Fruit fly (Drosophila melanogaster) whole organism, prepupa: Measurements from ENCODE around the gene CG18081.

Experiments
- CG11294 ChIP-seq: fragments of 200-800 bp; sonication (Bioruptor generic); IDR thresholded peaks from 2 replicates; pipeline ENCODE4 v1.3.6; 2022; ENCODE audit warnings: missing biosample characterization, missing genetic modification characterization
- CG11762 ChIP-seq: fragments of 200-800 bp; sonication (Bioruptor generic); optimal IDR thresholded peaks from 3 replicates; lab custom pipeline; 2016; ENCODE audit warnings: missing biosample characterization, missing genetic modification characterization; ENCODE audit not compliant: insufficient read depth
- CG15336 ChIP-seq: fragments of 200-800 bp; sonication (Bioruptor generic); IDR thresholded peaks from 2 replicates; pipeline ENCODE4 v1.3.6; 2022; ENCODE audit warnings: missing biosample characterization, missing genetic modification characterization
- CG1621 ChIP-seq: fragments of 200-800 bp; sonication (Bioruptor generic); optimal IDR thresholded peaks from 3 replicates; lab custom pipeline; 2018; ENCODE audit warnings: missing biosample characterization, mild to moderate bottlenecking, missing genetic modification characterization
- CG16779 ChIP-seq: fragments of 200-800 bp; sonication (Bioruptor generic); optimal IDR thresholded peaks from 3 replicates; lab custom pipeline; 2017; ENCODE audit warnings: missing biosample characterization, mild to moderate bottlenecking, missing genetic modification characterization
- CG3032 ChIP-seq: fragments of 200-800 bp; optimal IDR thresholded peaks from 2 replicates; lab custom pipeline; 2019; ENCODE audit warnings: missing biosample characterization, mild to moderate bottlenecking, missing genetic modification characterization, moderate library complexity
- CG31627 ChIP-seq: fragments of 200-800 bp; sonication (Bioruptor generic); optimal IDR thresholded peaks from 3 replicates; lab custom pipeline; 2016; ENCODE audit warnings: missing biosample characterization, missing genetic modification characterization
- CG6276 ChIP-seq: fragments of 200-800 bp; sonication (Bioruptor generic); optimal IDR thresholded peaks from 2 replicates; lab custom pipeline; 2017; ENCODE audit warnings: missing biosample characterization, mild to moderate bottlenecking, missing genetic modification characterization
- CG6792 ChIP-seq: fragments of 200-800 bp; sonication (Bioruptor generic); optimal IDR thresholded peaks from 3 replicates; lab custom pipeline; 2016; ENCODE audit warnings: missing biosample characterization, missing genetic modification characterization
- CG6808 ChIP-seq: fragments of 200-800 bp; sonication (Bioruptor generic); optimal IDR thresholded peaks from 3 replicates; lab custom pipeline; 2017; ENCODE audit warnings: missing biosample characterization, missing genetic modification characterization, mild to moderate bottlenecking, moderate library complexity, missing genetic modification reagents
- CG6854 ChIP-seq: fragments of 200-800 bp; sonication (Bioruptor generic); optimal IDR thresholded peaks from 2 replicates; lab custom pipeline; 2017; ENCODE audit warnings: missing biosample characterization, mild to moderate bottlenecking, missing genetic modification characterization
- CG7368 ChIP-seq: fragments of 200-800 bp; sonication (Bioruptor generic); optimal IDR thresholded peaks from 3 replicates; lab custom pipeline; 2016; ENCODE audit warnings: missing biosample characterization, missing genetic modification characterization
- CG8119 ChIP-seq: fragments of 200-800 bp; sonication (Bioruptor generic); IDR thresholded peaks from 3 replicates; pipeline ENCODE4 v1.3.6; 2022; ENCODE audit warnings: missing biosample characterization, missing genetic modification characterization
- CG8319 ChIP-seq: fragments of 200-800 bp; sonication (Bioruptor generic); optimal IDR thresholded peaks from 3 replicates; lab custom pipeline; 2016; ENCODE audit warnings: missing biosample characterization, missing genetic modification characterization
- CG9139 ChIP-seq: fragments of 200-800 bp; sonication (Bioruptor generic); optimal IDR thresholded peaks from 3 replicates; lab custom pipeline; 2017; ENCODE audit warnings: missing biosample characterization, mild to moderate bottlenecking, missing genetic modification characterization
- Eip75B ChIP-seq: fragments of 200-800 bp; sonication (Bioruptor generic); optimal IDR thresholded peaks from 3 replicates; lab custom pipeline; 2016; ENCODE audit warnings: missing biosample characterization, missing genetic modification characterization
- Eip78C ChIP-seq: fragments of 200-800 bp; sonication (Bioruptor generic); peaks from one replicate; lab custom pipeline; 2016; ENCODE audit warnings: missing biosample characterization, missing genetic modification characterization
- Eip93F ChIP-seq: fragments of 200-800 bp; sonication (Bioruptor generic); optimal IDR thresholded peaks from 2 replicates; lab custom pipeline; 2016; ENCODE audit warnings: missing biosample characterization, mild to moderate bottlenecking, missing genetic modification characterization
- Ets21C ChIP-seq: fragments of 200-800 bp; sonication (Bioruptor generic); optimal IDR thresholded peaks from 3 replicates; lab custom pipeline; 2016; ENCODE audit warnings: missing biosample characterization, missing genetic modification characterization
- Gug ChIP-seq: fragments of 200-800 bp; sonication (Bioruptor generic); IDR thresholded peaks from 2 replicates; pipeline ENCODE4 v1.3.6; 2022; ENCODE audit warnings: missing biosample characterization, missing genetic modification characterization
- Hr38 ChIP-seq: sonication (Bioruptor generic); optimal IDR thresholded peaks from 2 replicates; lab custom pipeline; 2016; ENCODE audit warnings: missing biosample characterization, missing genetic modification characterization
- Hr39 ChIP-seq: fragments of 200-800 bp; sonication (Bioruptor generic); optimal IDR thresholded peaks from 2 replicates; lab custom pipeline; 2016; ENCODE audit warnings: missing biosample characterization, missing genetic modification characterization
- Hr4 ChIP-seq: fragments of 200-800 bp; sonication (Bioruptor generic); optimal IDR thresholded peaks from 3 replicates; lab custom pipeline; 2016; ENCODE audit warnings: missing biosample characterization, missing genetic modification characterization
- Lpt ChIP-seq: fragments of 200-800 bp; sonication (Bioruptor generic); optimal IDR thresholded peaks from 3 replicates; lab custom pipeline; 2016; ENCODE audit warnings: missing biosample characterization, missing genetic modification characterization
- Met ChIP-seq: fragments of 200-800 bp; sonication (Bioruptor generic); optimal IDR thresholded peaks from 3 replicates; lab custom pipeline; 2016; ENCODE audit warnings: missing biosample characterization, missing genetic modification characterization
- OdsH ChIP-seq: fragments of 200-800 bp; sonication (Bioruptor generic); optimal IDR thresholded peaks from 3 replicates; lab custom pipeline; 2016; ENCODE audit warnings: missing biosample characterization, missing genetic modification characterization
- Smox ChIP-seq: fragments of 200-800 bp; sonication (Bioruptor generic); optimal IDR thresholded peaks from 3 replicates; lab custom pipeline; 2016; ENCODE audit warnings: missing biosample characterization, missing genetic modification characterization
- Sox102F ChIP-seq: fragments of 200-800 bp; sonication (Bioruptor generic); optimal IDR thresholded peaks from 2 replicates; lab custom pipeline; 2016; ENCODE audit warnings: missing biosample characterization, mild to moderate bottlenecking, missing genetic modification characterization
- Sox14 ChIP-seq: fragments of 200-800 bp; sonication (Bioruptor generic); optimal IDR thresholded peaks from 3 replicates; lab custom pipeline; 2016; ENCODE audit warnings: missing biosample characterization, missing genetic modification characterization
- achi ChIP-seq: fragments of 200-800 bp; sonication (Bioruptor generic); optimal IDR thresholded peaks from 3 replicates; lab custom pipeline; 2016; ENCODE audit warnings: missing biosample characterization, missing genetic modification characterization
- dac ChIP-seq: fragments of 200-800 bp; sonication (Bioruptor generic); optimal IDR thresholded peaks from 2 replicates; lab custom pipeline; 2017; ENCODE audit warnings: missing biosample characterization, mild to moderate bottlenecking, missing genetic modification characterization
- dsx ChIP-seq: fragments of 200-800 bp; optimal IDR thresholded peaks from 3 replicates; lab custom pipeline; 2019; ENCODE audit warnings: missing biosample characterization, mild to moderate bottlenecking, missing genetic modification characterization, moderate library complexity; ENCODE audit not compliant: poor library complexity, severe bottlenecking
- eg ChIP-seq: fragments of 200-800 bp; sonication (Bioruptor generic); IDR thresholded peaks from 3 replicates; pipeline ENCODE4 v1.3.6; 2022; ENCODE audit warnings: missing biosample characterization, missing genetic modification characterization
- fkh ChIP-seq: fragments of 200-800 bp; sonication (Bioruptor generic); optimal IDR thresholded peaks from 3 replicates; lab custom pipeline; 2017; ENCODE audit warnings: missing biosample characterization, mild to moderate bottlenecking, missing genetic modification characterization, moderate library complexity
- net ChIP-seq: fragments of 200-800 bp; sonication (Bioruptor generic); optimal IDR thresholded peaks from 3 replicates; lab custom pipeline; 2016; ENCODE audit warnings: missing biosample characterization, missing genetic modification characterization
- spab ChIP-seq: fragments of 200-800 bp; sonication (Bioruptor generic); optimal IDR thresholded peaks from 2 replicates; lab custom pipeline; 2017; ENCODE audit warnings: missing biosample characterization, mild to moderate bottlenecking, missing genetic modification characterization, missing genetic modification reagents
- svp ChIP-seq: fragments of 200-800 bp; sonication (Bioruptor generic); peaks from one replicate; lab custom pipeline; 2016; ENCODE audit warnings: missing biosample characterization, missing genetic modification characterization
- topi ChIP-seq: fragments of 200-800 bp; sonication (Bioruptor generic); optimal IDR thresholded peaks from 3 replicates; lab custom pipeline; 2016; ENCODE audit warnings: missing biosample characterization, missing genetic modification characterization
- vri ChIP-seq: fragments of 200-800 bp; sonication (Bioruptor generic); optimal IDR thresholded peaks from 3 replicates; lab custom pipeline; 2016; ENCODE audit warnings: missing biosample characterization, mild to moderate bottlenecking, missing genetic modification characterization

Gene CG18081

dm6 chr3L:15824537-15824936 lies 10.7 kb downstream of the CG18081 start (continued):
- TF ChIP-seq dac (GFP tag; lab: Kevin White, UChicago) (no peak), Lpt (peak; percentile 68), CG31627 (GFP tag; lab: Kevin White, UChicago) (no peak), vri (GFP tag; lab: Kevin White, UChicago) (peak; percentile 56), CG7368 (GFP tag; lab: Kevin White, UChicago) (no peak), svp (GFP tag; lab: Kevin White, UChicago) (no peak), Eip75B (peak; percentile 23), CG11762 (GFP tag; lab: Kevin White, UChicago) (no peak), Hr39 (GFP tag; lab: Kevin White, UChicago) (no peak), OdsH (GFP tag; lab: Kevin White, UChicago) (no peak), CG6808 (GFP tag; lab: Kevin White, UChicago) (no peak), Smox (GFP tag; lab: Kevin White, UChicago) (no peak), dsx (GFP tag; lab: Kevin White, UChicago) (no peak), Eip93F (GFP tag; lab: Kevin White, UChicago) (no peak)

- peak; percentile 9 for TF ChIP-seq CG16779 (tag; lab: Kevin White, UChicago)
- peak; percentile 6 for TF ChIP-seq Eip78C (GFP tag; lab: Kevin White, UChicago)
- TF ChIP-seq fkh, result peak; percentile 90
- no peak for TF ChIP-seq Hr4 (GFP tag; lab: Kevin White, UChicago)
- TF ChIP-seq vri (GFP tag; lab: Kevin White, UChicago), result no peak
- TF ChIP-seq CG11762 (GFP tag; lab: Kevin White, UChicago), result no peak
- no peak for TF ChIP-seq net (GFP tag; lab: Kevin White, UChicago)
Observed at dm6 chr3L:15823780-15824423, 11.3 kb downstream of the CG18081 start.

- no peak for TF ChIP-seq Smox (GFP tag; lab: Kevin White, UChicago)
- no peak for TF ChIP-seq CG3032 (tag; lab: Kevin White, UChicago)
- no peak for TF ChIP-seq dac (GFP tag; lab: Kevin White, UChicago)
Observed at dm6 chr3L:15816714-15817113, 18.5 kb downstream of the CG18081 start, which contains the start of gene CkIIalpha-i1. Gene CkIIalpha-i1, plus strand, starts transcription at chr3L:15816979.

dm6 chr3L:15816143-15816487 lies 19.1 kb downstream of the CG18081 start, which contains the start of gene fwe:
Gene fwe, minus strand, starts transcription at chr3L:15816410.
- no peak for TF ChIP-seq CG16779 (tag; lab: Kevin White, UChicago)
- no peak for TF ChIP-seq CG3032 (tag; lab: Kevin White, UChicago)
- TF ChIP-seq Ets21C, result no peak
- no peak for TF ChIP-seq CG6792 (GFP tag; lab: Kevin White, UChicago)
- TF ChIP-seq spab (GFP tag; lab: Kevin White, UChicago), result no peak
- no peak for TF ChIP-seq Gug (GFP tag; lab: Robert Waterston, UW)
- TF ChIP-seq Hr38 (GFP tag; lab: Kevin White, UChicago), result no peak
- no peak for TF ChIP-seq fkh
- no peak for TF ChIP-seq CG6854 (GFP tag; lab: Kevin White, UChicago)
- TF ChIP-seq CG8319 (GFP tag; lab: Kevin White, UChicago), result no peak
- no peak for TF ChIP-seq CG1621 (tag; lab: Kevin White, UChicago)
- no peak for TF ChIP-seq svp (GFP tag; lab: Kevin White, UChicago)
- no peak for TF ChIP-seq CG11762 (GFP tag; lab: Kevin White, UChicago)
- TF ChIP-seq Sox14 (GFP tag; lab: Kevin White, UChicago), result no peak
- TF ChIP-seq, all 60 proteins: peak for 0

- peak; percentile 89 for TF ChIP-seq Sox102F (GFP tag; lab: Kevin White, UChicago)
- peak; percentile 95 for TF ChIP-seq achi (GFP tag; lab: Kevin White, UChicago)
- peak; percentile 78; the same call in 1 of the 2 replicates for TF ChIP-seq CG11294 (GFP tag; lab: Robert Waterston, UW)
- peak; percentile 81 for TF ChIP-seq CG1621 (tag; lab: Kevin White, UChicago)
- TF ChIP-seq CG8119 (GFP tag; lab: Robert Waterston, UW), result peak; percentile 95
- peak; percentile 83 for TF ChIP-seq CG9139 (GFP tag; lab: Kevin White, UChicago)
- TF ChIP-seq Lpt, result peak; percentile 94
- no peak for TF ChIP-seq Hr38 (GFP tag; lab: Kevin White, UChicago)
- peak; percentile 95 for TF ChIP-seq topi (GFP tag; lab: Kevin White, UChicago)
- TF ChIP-seq dsx (GFP tag; lab: Kevin White, UChicago), result peak; percentile 92
- TF ChIP-seq CG6276 (GFP tag; lab: Kevin White, UChicago), result no peak
- peak; percentile 18 for TF ChIP-seq fkh
- TF ChIP-seq CG15336, result peak; percentile 93
- no peak; the same call in 1 of the 3 replicates for TF ChIP-seq eg
- TF ChIP-seq Eip93F (GFP tag; lab: Kevin White, UChicago), result peak; percentile 30
- TF ChIP-seq Gug (GFP tag; lab: Robert Waterston, UW), result peak; percentile 88
- TF ChIP-seq Met (GFP tag; lab: Kevin White, UChicago), result peak; percentile 94
- peak; percentile 68 for TF ChIP-seq dac (GFP tag; lab: Kevin White, UChicago)
- TF ChIP-seq Eip75B, result peak; percentile 97
Observed at dm6 chr3L:15815353-15816142, 19.6 kb downstream of the CG18081 start.
